Fruit fly (Drosophila melanogaster): ENCODE data around the gene CG33178.

CG33178 gene

DNA sequence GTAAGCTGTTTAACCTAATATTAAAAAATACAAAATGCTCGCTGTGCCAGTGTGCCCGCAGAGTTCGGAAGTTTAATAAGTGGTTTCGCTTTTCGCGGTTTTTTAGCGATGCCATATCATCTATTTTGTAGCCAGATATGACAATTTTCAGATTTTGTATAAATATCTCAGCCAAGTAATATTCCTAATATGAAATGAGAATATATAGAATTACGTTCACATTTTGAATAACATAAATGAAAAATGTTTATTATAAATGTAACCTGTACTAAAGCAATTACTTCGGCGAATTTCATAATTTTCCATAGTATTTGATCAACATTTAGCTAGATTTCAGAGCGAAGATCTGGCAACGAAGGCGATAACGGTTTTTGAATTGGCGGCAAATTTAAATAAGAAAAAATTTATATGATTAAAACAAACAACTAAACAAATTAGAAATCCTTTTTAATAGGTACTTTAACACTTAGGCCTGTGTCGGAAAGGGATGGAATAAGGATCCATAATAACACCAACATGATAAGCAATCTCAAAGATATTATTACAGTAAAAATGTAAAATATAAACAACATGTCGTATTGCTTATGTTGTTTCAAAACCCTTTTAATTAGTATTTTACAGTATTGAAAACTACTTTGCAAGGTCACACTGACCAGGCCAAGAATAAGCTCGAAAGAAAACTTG is 16.1 kb upstream of the CG33178 start, which contains the start of the genes opm and dob (continued):
- no peak for TF ChIP-seq crc (GFP tag; optimal IDR thresholded peaks at IDR 0.05)
- TF ChIP-seq CG8089 (GFP tag; optimal IDR thresholded peaks at IDR 0.05) = no peak
- no peak for TF ChIP-seq CG8944 (GFP tag; optimal IDR thresholded peaks at IDR 0.05)
- TF ChIP-seq CG17361 (GFP tag; IDR thresholded peaks at IDR 0.05) = peak; percentile 56
- peak; percentile 24 for TF ChIP-seq zen (tag; optimal IDR thresholded peaks at IDR 0.05)
- no peak for TF ChIP-seq Atf6 (GFP tag; IDR thresholded peaks at IDR 0.05)
- TF ChIP-seq mirr (GFP tag; optimal IDR thresholded peaks at IDR 0.05) = no peak
- TF ChIP-seq Ravus (GFP tag; IDR thresholded peaks at IDR 0.05) = no peak
- no peak for TF ChIP-seq CG12236 (GFP tag; optimal IDR thresholded peaks at IDR 0.05)
- TF ChIP-seq fd102C (GFP tag; optimal IDR thresholded peaks at IDR 0.05) = no peak
- no peak for TF ChIP-seq Stat92E (GFP tag; optimal IDR thresholded peaks at IDR 0.05)
- no peak for TF ChIP-seq da (GFP tag; optimal IDR thresholded peaks at IDR 0.05)
- peak; percentile 27 for TF ChIP-seq Ssrp (tag; optimal IDR thresholded peaks at IDR 0.05)
- TF ChIP-seq CG6254 (GFP tag; optimal IDR thresholded peaks at IDR 0.05) = no peak
- TF ChIP-seq bsh (GFP tag; optimal IDR thresholded peaks at IDR 0.05) = peak in 1 of 2 experiments; percentile 2
- peak; percentile 71 for TF ChIP-seq Med (GFP tag)
- TF ChIP-seq CG12391 (tag; optimal IDR thresholded peaks at IDR 0.05) = peak; percentile 54
- peak; percentile 68 for TF ChIP-seq phol (tag; optimal IDR thresholded peaks at IDR 0.05)
- TF ChIP-seq NFAT (GFP tag; IDR thresholded peaks at IDR 0.05) = no peak
- no peak for TF ChIP-seq Dip3 (GFP tag; optimal IDR thresholded peaks at IDR 0.05)
- TF ChIP-seq sug (tag; optimal IDR thresholded peaks at IDR 0.05) = peak; percentile 55
- no peak for TF ChIP-seq unpg (GFP tag; optimal IDR thresholded peaks at IDR 0.05)
- no peak for TF ChIP-seq cad (GFP tag; optimal IDR thresholded peaks at IDR 0.05)
- no peak for TF ChIP-seq H2.0 (GFP tag; IDR thresholded peaks at IDR 0.05)
- peak; percentile 5 for TF ChIP-seq Hsf (GFP tag; optimal IDR thresholded peaks at IDR 0.05)
- TF ChIP-seq CG7839 (tag; optimal IDR thresholded peaks at IDR 0.05) = peak; percentile 42
- TF ChIP-seq CG12104 (GFP tag; optimal IDR thresholded peaks at IDR 0.05) = no peak
- no peak for TF ChIP-seq CG4707 (GFP tag; optimal IDR thresholded peaks at IDR 0.05)
- TF ChIP-seq CG4328 (GFP tag; optimal IDR thresholded peaks at IDR 0.05) = no peak
- TF ChIP-seq sna (GFP tag; IDR thresholded peaks at IDR 0.05; ENCODE audit: partially characterized antibody) = no peak
- no peak for TF ChIP-seq disco-r (GFP tag; optimal IDR thresholded peaks at IDR 0.05)
- TF ChIP-seq CG9817 (tag; optimal IDR thresholded peaks at IDR 0.05) = peak; percentile 21
- TF ChIP-seq Dbx (GFP tag; IDR thresholded peaks at IDR 0.05) = no peak
- TF ChIP-seq sqz (GFP tag; optimal IDR thresholded peaks at IDR 0.05) = no peak
- TF ChIP-seq CG2116 (GFP tag; optimal IDR thresholded peaks at IDR 0.05) = peak; percentile 42
- no peak for TF ChIP-seq CG6791 (GFP tag; IDR thresholded peaks at IDR 0.05; ENCODE audit: partially characterized antibody)
- peak; percentile 9 for TF ChIP-seq CG4424 (GFP tag; optimal IDR thresholded peaks at IDR 0.05)
- TF ChIP-seq CG14667 (GFP tag; IDR thresholded peaks at IDR 0.05) = no peak
- peak; percentile 18 for TF ChIP-seq exex (tag; optimal IDR thresholded peaks at IDR 0.05)
- TF ChIP-seq hkb (optimal IDR thresholded peaks at IDR 0.05) = no peak
- TF ChIP-seq hkb (GFP tag; IDR thresholded peaks at IDR 0.05) = no peak
- TF ChIP-seq pnt (GFP tag; optimal IDR thresholded peaks at IDR 0.05) = no peak
- no peak for TF ChIP-seq CG34376 (GFP tag; optimal IDR thresholded peaks at IDR 0.05)
- no peak for TF ChIP-seq CG43689 (GFP tag; IDR thresholded peaks at IDR 0.05)
- TF ChIP-seq CG8924 (tag; optimal IDR thresholded peaks at IDR 0.05) = peak; percentile 12
- no peak for TF ChIP-seq vfl (GFP tag; optimal IDR thresholded peaks at IDR 0.05)
- TF ChIP-seq CG7556 (GFP tag; optimal IDR thresholded peaks at IDR 0.05) = no peak
- no peak for TF ChIP-seq CG1529 (GFP tag; optimal IDR thresholded peaks at IDR 0.05)
- peak; percentile 56 for TF ChIP-seq CG11504 (tag; optimal IDR thresholded peaks at IDR 0.05)
- TF ChIP-seq CG17568 (GFP tag; optimal IDR thresholded peaks at IDR 0.05) = no peak

Data from whole organism, embryonic.